Fruit fly (Drosophila melanogaster) Kc167 (cell line): ENCODE data around the gene Arp8.

Source experiments
- Myc ChIP-seq: fragments of >200 bp; optimal IDR thresholded peaks from 2 replicates; lab custom pipeline; 2017; ENCODE audit warnings: missing external identifiers
- Sin3A ChIP-seq: fragments of >200 bp; optimal IDR thresholded peaks from 2 replicates; lab custom pipeline; 2018; ENCODE audit warnings: missing external identifiers
- h ChIP-seq: fragments of >200 bp; optimal IDR thresholded peaks from 3 replicates; lab custom pipeline; 2018; ENCODE audit warnings: missing external identifiers
- insv ChIP-seq: fragments of >200 bp; optimal IDR thresholded peaks from 3 replicates; lab custom pipeline; 2018; ENCODE audit warnings: missing external identifiers
- psq ChIP-seq: fragments of >200 bp; optimal IDR thresholded peaks from 2 replicates; lab custom pipeline; 2017; ENCODE audit warnings: missing external identifiers
- ttk ChIP-seq: sonication (Bioruptor generic); optimal IDR thresholded peaks from 2 replicates; lab custom pipeline; 2017; ENCODE audit warnings: missing external identifiers

Gene Arp8

dm6 chrX:17856458-17857277 is 3.9 kb downstream of the Arp8 start, which contains the start of gene Srx:
Gene Srx (plus strand): TSS chrX:17856974.
- TF ChIP-seq Myc (no peak), psq (no peak), Sin3A (lab: Kevin White, UChicago) (no peak), ttk (lab: Kevin White, UChicago) (no peak), h (lab: Kevin White, UChicago) (no peak), insv (no peak)

dm6 chrX:17856029-17856428 is 4.6 kb downstream of the Arp8 start, which contains the start of gene Mco4:
Gene Mco4 (minus strand): TSS chrX:17856129.
- TF ChIP-seq h (lab: Kevin White, UChicago) = no peak
- no peak for TF ChIP-seq psq
- no peak for TF ChIP-seq Myc
- TF ChIP-seq Sin3A (lab: Kevin White, UChicago) = no peak

dm6 chrX:17852457-17852856 is 8.1 kb downstream of the Arp8 start, which contains the start of gene CG32554:
Gene CG32554 (minus strand): TSS chrX:17852685.
- TF ChIP-seq insv (no peak), psq (no peak), Myc (no peak)

dm6 chrX:17850179-17850578 is 10.4 kb downstream of the Arp8 start, which contains the start of the genes CG15814 and Spt7:
Gene CG15814 (minus strand): TSS chrX:17850342.
Gene Spt7 (plus strand): TSS chrX:17850460.
- no peak for TF ChIP-seq Myc
- peak; percentile 22 for TF ChIP-seq h (lab: Kevin White, UChicago)

dm6 chrX:17845820-17846379 is 14.7 kb downstream of the Arp8 start:
- TF ChIP-seq insv = no peak
- TF ChIP-seq Sin3A (lab: Kevin White, UChicago) = no peak
- no peak for TF ChIP-seq ttk (lab: Kevin White, UChicago)
- no peak for TF ChIP-seq Myc
- no peak for TF ChIP-seq h (lab: Kevin White, UChicago)
- no peak for TF ChIP-seq psq

dm6 chrX:17844623-17845022 is 16.0 kb downstream of the Arp8 start, which contains the start of the genes CG8142 and Ucp4A:
Gene CG8142 (minus strand): TSS chrX:17844704.
Gene Ucp4A (plus strand): TSS chrX:17844949.
- TF ChIP-seq ttk (lab: Kevin White, UChicago) (no peak), psq (no peak), insv (no peak), Sin3A (lab: Kevin White, UChicago) (no peak), h (lab: Kevin White, UChicago) (no peak), Myc (no peak)

dm6 chrX:17841923-17842322 is 18.7 kb downstream of the Arp8 start, which contains the start of gene Taf9:
Gene Taf9 (plus strand): TSS chrX:17842161.
- no peak for TF ChIP-seq ttk (lab: Kevin White, UChicago)
- no peak for TF ChIP-seq Myc
- no peak for TF ChIP-seq h (lab: Kevin White, UChicago)
- TF ChIP-seq insv = no peak
- no peak for TF ChIP-seq Sin3A (lab: Kevin White, UChicago)
- no peak for TF ChIP-seq psq

dm6 chrX:17836420-17836932 is 24.1 kb downstream of the Arp8 start:
- TF ChIP-seq psq = no peak
- no peak for TF ChIP-seq h (lab: Kevin White, UChicago)
- no peak for TF ChIP-seq insv
- TF ChIP-seq Sin3A (lab: Kevin White, UChicago) = no peak
- no peak for TF ChIP-seq Myc
- TF ChIP-seq ttk (lab: Kevin White, UChicago) = no peak

dm6 chrX:17834754-17835153 is 25.8 kb downstream of the Arp8 start:
- TF ChIP-seq ttk (lab: Kevin White, UChicago) (no peak), psq (no peak), insv (no peak), Sin3A (lab: Kevin White, UChicago) (no peak), h (lab: Kevin White, UChicago) (no peak), Myc (no peak)

dm6 chrX:17833986-17834385 is 26.6 kb downstream of the Arp8 start:
- TF ChIP-seq h (lab: Kevin White, UChicago) (no peak), ttk (lab: Kevin White, UChicago) (no peak), psq (no peak), Sin3A (lab: Kevin White, UChicago) (no peak), insv (no peak), Myc (no peak)

- TF ChIP-seq Sin3A (lab: Kevin White, UChicago) (no peak), psq (no peak), ttk (lab: Kevin White, UChicago) (no peak), insv (no peak), h (lab: Kevin White, UChicago) (no peak), Myc (no peak)
Observed at dm6 chrX:17832163-17833014, 28.2 kb downstream of the Arp8 start.

- TF ChIP-seq Sin3A (lab: Kevin White, UChicago) (no peak), h (lab: Kevin White, UChicago) (no peak), psq (no peak), insv (no peak), ttk (lab: Kevin White, UChicago) (no peak)
Observed at dm6 chrX:17830644-17831043, 30.0 kb downstream of the Arp8 start, which contains the start of gene CG6398. Gene CG6398 (plus strand): TSS chrX:17830828.
